Worm (Caenorhabditis elegans): ENCODE results near the gene glc-1.

glc-1 gene

ce11 chrV:16229896-16230295, 10.5 kb downstream of the glc-1 start, which contains the start of the genes F21H7.2 and F21H7.12:
Gene F21H7.2 (minus strand): TSS chrV:16229996.
Gene F21H7.12 (plus strand): TSS chrV:16230165.
- TF ChIP-seq swsn-7 (tag; optimal IDR thresholded peaks at IDR 0.05) (no peak), nhr-237 (tag; optimal IDR thresholded peaks at IDR 0.05) (no peak), elt-3 (tag; optimal IDR thresholded peaks at IDR 0.05) (peak in 1 of 6 experiments; percentile 18), ceh-8 (GFP tag; optimal IDR thresholded peaks at IDR 0.05) (no peak), unc-98 (GFP tag; IDR thresholded peaks at IDR 0.05) (no peak)

ce11 chrV:16232180-16232579, 12.7 kb downstream of the glc-1 start, which contains the start of gene gst-22:
Gene gst-22 (minus strand): TSS chrV:16232282.
- TF ChIP-seq fkh-10 (GFP tag; optimal IDR thresholded peaks at IDR 0.05) (no peak), nhr-71 (tag; optimal IDR thresholded peaks at IDR 0.05) (no peak), pax-3 (tag; optimal IDR thresholded peaks at IDR 0.05) (no peak), C34B4.2 (tag; optimal IDR thresholded peaks at IDR 0.05) (no peak), mab-9 (GFP tag; IDR thresholded peaks at IDR 0.05) (no peak), nhr-47 (tag; optimal IDR thresholded peaks at IDR 0.05) (no peak), aha-1 (tag; optimal IDR thresholded peaks at IDR 0.05) (no peak), tlp-1 (tag; optimal IDR thresholded peaks at IDR 0.05) (peak; percentile 64), efl-1 (optimal IDR thresholded peaks at IDR 0.05) (no peak), efl-1 (GFP tag; optimal IDR thresholded peaks at IDR 0.05 in 1 of 2) (peak in 1 of 2 experiments; percentile 63), lir-3 (tag; optimal IDR thresholded peaks at IDR 0.05; ENCODE audit: poor library complexity) (no peak), elt-2 (tag; optimal IDR thresholded peaks at IDR 0.05) (peak; percentile 89), zip-4 (GFP tag; optimal IDR thresholded peaks at IDR 0.05) (no peak), nhr-11 (tag; optimal IDR thresholded peaks at IDR 0.05) (no peak), fos-1 (tag; optimal IDR thresholded peaks at IDR 0.05) (no peak), hpl-2 (GFP tag; optimal IDR thresholded peaks at IDR 0.05) (no peak), snpc-4 (tag; optimal IDR thresholded peaks at IDR 0.05) (no peak), hlh-4 (tag; optimal IDR thresholded peaks at IDR 0.05) (no peak)

- TF ChIP-seq hlh-4 (tag; optimal IDR thresholded peaks at IDR 0.05), result no peak
Observed at ce11 chrV:16233624-16234023, 14.2 kb downstream of the glc-1 start, which contains the start of gene clec-233. Gene clec-233 (plus strand): TSS chrV:16233924.

- TF ChIP-seq fkh-10 (GFP tag; optimal IDR thresholded peaks at IDR 0.05) (no peak), mab-9 (GFP tag; IDR thresholded peaks at IDR 0.05) (no peak), ceh-88 (GFP tag; IDR thresholded peaks at IDR 0.05) (no peak), mdl-1 (tag; optimal IDR thresholded peaks at IDR 0.05) (no peak)
Observed at ce11 chrV:16235135-16235534, 15.7 kb downstream of the glc-1 start, which contains the start of gene F21H7.3. Gene F21H7.3 (minus strand): TSS chrV:16235235.

ce11 chrV:16235647-16236046, 16.2 kb downstream of the glc-1 start, which contains the start of gene srh-98:
Gene srh-98 (minus strand): TSS chrV:16235747.
- no peak for TF ChIP-seq isw-1 (GFP tag; IDR thresholded peaks at IDR 0.05)
- TF ChIP-seq hlh-17 (GFP tag; optimal IDR thresholded peaks at IDR 0.05; ENCODE audit: borderline replicate concordance), result no peak

ce11 chrV:16237223-16237622, 17.8 kb downstream of the glc-1 start, which contains the start of gene F21H7.5:
Gene F21H7.5 (plus strand): TSS chrV:16237523.
- TF ChIP-seq ceh-8 (GFP tag; optimal IDR thresholded peaks at IDR 0.05), result no peak
- no peak for TF ChIP-seq unc-62 (GFP tag; optimal IDR thresholded peaks at IDR 0.05)
- TF ChIP-seq unc-30 (tag; optimal IDR thresholded peaks at IDR 0.05), result no peak
- TF ChIP-seq zip-4 (GFP tag; optimal IDR thresholded peaks at IDR 0.05), result no peak
- no peak for TF ChIP-seq egl-13 (tag; optimal IDR thresholded peaks at IDR 0.05)
- TF ChIP-seq sptf-1 (tag; optimal IDR thresholded peaks at IDR 0.05), result no peak
- TF ChIP-seq lin-15B (tag; optimal IDR thresholded peaks at IDR 0.05), result no peak
- TF ChIP-seq fkh-4 (tag; optimal IDR thresholded peaks at IDR 0.05; ENCODE audit: borderline replicate concordance), result no peak
